Fruit fly (Drosophila melanogaster): ENCODE results near the gene CG31643.

Gene CG31643

dm6 chr2L:6082936-6083627 lies 45.2 kb downstream of the CG31643 start (continued):
- peak; percentile 45 for TF ChIP-seq Fer3 (tag; optimal IDR thresholded peaks at IDR 0.05)
- TF ChIP-seq CG8924 (tag; optimal IDR thresholded peaks at IDR 0.05) = peak; percentile 37
- TF ChIP-seq CG2199 (GFP tag; IDR thresholded peaks at IDR 0.05) = 0 out of 3 replicates have a peak, but pooled peaks have one; percentile 24
- peak; percentile 10; the same call in 1 of the 2 replicates for TF ChIP-seq Rfx (GFP tag; IDR thresholded peaks at IDR 0.05)
- TF ChIP-seq chn (GFP tag; optimal IDR thresholded peaks at IDR 0.05) = no peak
- peak; percentile 76 for TF ChIP-seq Hmr (GFP tag; optimal IDR thresholded peaks at IDR 0.05)
- no peak for TF ChIP-seq CkIIα-i1 (GFP tag; IDR thresholded peaks at IDR 0.05)
- TF ChIP-seq Chrac-16 (GFP tag; optimal IDR thresholded peaks at IDR 0.05) = no peak
- TF ChIP-seq corto (GFP tag; optimal IDR thresholded peaks at IDR 0.05) = peak; percentile 58
- TF ChIP-seq HmgZ (tag; optimal IDR thresholded peaks at IDR 0.05) = peak; percentile 41
- TF ChIP-seq gsb-n (tag; optimal IDR thresholded peaks at IDR 0.05) = peak; percentile 1
- TF ChIP-seq toy (GFP tag; IDR thresholded peaks at IDR 0.05) = no peak
- TF ChIP-seq Fer1 (GFP tag; optimal IDR thresholded peaks at IDR 0.05) = peak; percentile 57
- TF ChIP-seq CG14014 (GFP tag; IDR thresholded peaks at IDR 0.05) = peak; percentile 11; the same call in 1 of the 2 replicates
- peak; percentile 95 for TF ChIP-seq CG34376 (GFP tag; optimal IDR thresholded peaks at IDR 0.05)
- TF ChIP-seq CG10274 (GFP tag; optimal IDR thresholded peaks at IDR 0.05) = no peak
- peak; percentile 96; the same call in 3 of the 4 replicates for TF ChIP-seq chinmo (GFP tag; IDR thresholded peaks at IDR 0.05; ENCODE audit: partially characterized antibody)
- TF ChIP-seq wek (GFP tag; optimal IDR thresholded peaks at IDR 0.05) = peak; percentile 50
- TF ChIP-seq CG13296 (GFP tag; optimal IDR thresholded peaks at IDR 0.05) = peak; percentile 53
- TF ChIP-seq Nf-YB (GFP tag; optimal IDR thresholded peaks at IDR 0.05) = peak; percentile 18
- TF ChIP-seq CG9932 (GFP tag; IDR thresholded peaks at IDR 0.05) = 0 out of 2 replicates have a peak, but pooled peaks have one; percentile 7
- TF ChIP-seq CG13287 (GFP tag; IDR thresholded peaks at IDR 0.05; ENCODE audit: partially characterized antibody) = 0 out of 2 replicates have a peak, but pooled peaks have one; percentile 26
- TF ChIP-seq sug (tag; optimal IDR thresholded peaks at IDR 0.05) = peak; percentile 88
- TF ChIP-seq sens (GFP tag) = peak; percentile 83
- peak; percentile 60 for TF ChIP-seq cg (GFP tag; optimal IDR thresholded peaks at IDR 0.05)
- peak; percentile 89 for TF ChIP-seq cwo (GFP tag; optimal IDR thresholded peaks at IDR 0.05)
- TF ChIP-seq CG18011 (GFP tag; optimal IDR thresholded peaks at IDR 0.05) = peak; percentile 0
- TF ChIP-seq CG1603 (tag; optimal IDR thresholded peaks at IDR 0.05) = peak; percentile 19
- peak; percentile 3 for TF ChIP-seq B-H2 (GFP tag; optimal IDR thresholded peaks at IDR 0.05)
- peak; percentile 24 for TF ChIP-seq lbe (GFP tag; optimal IDR thresholded peaks at IDR 0.05)
- TF ChIP-seq Doc2 (GFP tag; IDR thresholded peaks at IDR 0.05) = no peak
- TF ChIP-seq abd-A (tag; optimal IDR thresholded peaks at IDR 0.05) = peak; percentile 66
- TF ChIP-seq Dip2 (GFP tag; IDR thresholded peaks at IDR 0.05) = no peak
- peak; percentile 10 to 87 for TF ChIP-seq Trl (optimal IDR thresholded peaks at IDR 0.05)
- TF ChIP-seq Trl (GFP tag; optimal IDR thresholded peaks at IDR 0.05) = no peak
- no peak for TF ChIP-seq bab2 (GFP tag; optimal IDR thresholded peaks at IDR 0.05)
- peak; percentile 22 for TF ChIP-seq CG12659 (GFP tag; optimal IDR thresholded peaks at IDR 0.05)
- TF ChIP-seq CG10543 (GFP tag; optimal IDR thresholded peaks at IDR 0.05) = peak; percentile 95
- TF ChIP-seq NC2β (GFP tag; optimal IDR thresholded peaks at IDR 0.05) = peak; percentile 2
- TF ChIP-seq kni (GFP tag; optimal IDR thresholded peaks at IDR 0.05) = peak; percentile 37
- TF ChIP-seq exex (tag; optimal IDR thresholded peaks at IDR 0.05) = peak; percentile 88
- TF ChIP-seq tna (GFP tag; IDR thresholded peaks at IDR 0.05; ENCODE audit: partially characterized antibody) = no peak
- TF ChIP-seq eve (GFP tag; optimal IDR thresholded peaks at IDR 0.05) = peak in 1 of 2 experiments; percentile 88
- TF ChIP-seq CG2116 (GFP tag; optimal IDR thresholded peaks at IDR 0.05) = peak; percentile 18
- TF ChIP-seq sd (tag; optimal IDR thresholded peaks at IDR 0.05) = peak; percentile 80
- peak; percentile 5 for TF ChIP-seq CG6765 (GFP tag; optimal IDR thresholded peaks at IDR 0.05)
- no peak for TF ChIP-seq gcm2 (GFP tag; optimal IDR thresholded peaks at IDR 0.05)
- TF ChIP-seq Ets65A (GFP tag) = peak; percentile 60
- no peak for TF ChIP-seq CG14965 (GFP tag; optimal IDR thresholded peaks at IDR 0.05; ENCODE audit: borderline replicate concordance)

Measured in whole organism, embryonic.